Worm (Caenorhabditis elegans) whole organism, L4 larva: Measurements from ENCODE around the gene D1044.6.

Experiments
- F26F4.8 ChIP-seq: fragments of 200-800 bp; sonication (Bioruptor generic); conservative IDR thresholded peaks from 2 replicates; pipeline ENCODE4 v1.3.6; 2022; ENCODE audit warnings: missing genetic modification characterization, missing compliant biosample characterization
- F44E2.7 ChIP-seq: fragments of 200-800 bp; sonication (Bioruptor generic); IDR thresholded peaks from 2 replicates; pipeline ENCODE4 v2.1.2; 2022; ENCODE audit warnings: missing genetic modification characterization, missing compliant biosample characterization
- R02D3.7 ChIP-seq: fragments of 150-350 bp; sonication (generic microtip); optimal IDR thresholded peaks from 3 replicates; lab custom pipeline; 2014; ENCODE audit warnings: missing biosample characterization, missing genetic modification characterization
- T20F7.1 ChIP-seq: fragments of 200-800 bp; sonication (Bioruptor generic); optimal IDR thresholded peaks from 2 replicates; lab custom pipeline; 2018; ENCODE audit warnings: mild to moderate bottlenecking, missing genetic modification characterization, missing compliant biosample characterization
- T26A8.4 ChIP-seq: fragments of 200-800 bp; sonication (Bioruptor generic); IDR thresholded peaks from 2 replicates; pipeline ENCODE4 v1.3.6; 2022; ENCODE audit warnings: missing genetic modification characterization, missing compliant biosample characterization
- Y48G9A.11 ChIP-seq: fragments of 200-800 bp; sonication (Bioruptor generic); IDR thresholded peaks from 2 replicates; pipeline ENCODE4 v1.3.6; 2022; ENCODE audit warnings: missing genetic modification reagents, missing genetic modification characterization, missing compliant biosample characterization
- ZK546.5 ChIP-seq, 2 experiments: sonication (generic microtip); optimal IDR thresholded peaks; 2 replicates each; lab custom pipeline; 2017; ENCODE audit warnings: missing biosample characterization in 2 of 2, missing genetic modification characterization in 2 of 2
- arid-1 ChIP-seq: fragments of 200-800 bp; sonication (Bioruptor generic); conservative IDR thresholded peaks from 2 replicates; pipeline ENCODE4 v1.3.6; 2022; ENCODE audit warnings: missing genetic modification reagents, missing genetic modification characterization, missing compliant biosample characterization
- ceh-20 ChIP-seq: fragments of 200-800 bp; sonication (Bioruptor generic); IDR thresholded peaks from 2 replicates; pipeline ENCODE4 v1.3.6; 2022; ENCODE audit warnings: missing genetic modification reagents, missing genetic modification characterization, missing compliant biosample characterization
- ceh-28 ChIP-seq: fragments of 150-350 bp; optimal IDR thresholded peaks from 2 replicates; lab custom pipeline; 2014; ENCODE audit warnings: missing biosample characterization, missing genetic modification reagents, missing genetic modification characterization
- ceh-44 ChIP-seq: fragments of 200-800 bp; sonication (Bioruptor generic); IDR thresholded peaks from 2 replicates; pipeline ENCODE4 v1.3.6; 2022; ENCODE audit warnings: missing genetic modification reagents, missing genetic modification characterization, missing compliant biosample characterization
- ceh-82 ChIP-seq: sonication (generic microtip); optimal IDR thresholded peaks from 2 replicates; lab custom pipeline; 2017; ENCODE audit warnings: missing biosample characterization, missing genetic modification characterization
- cey-2 ChIP-seq: sonication (generic microtip); optimal IDR thresholded peaks from 3 replicates; lab custom pipeline; 2017; ENCODE audit warnings: missing genetic modification characterization, mild to moderate bottlenecking, missing compliant biosample characterization, antibody characterized with exemption, borderline replicate concordance; ENCODE audit not compliant: insufficient read depth
- ctbp-1 ChIP-seq: fragments of 200-800 bp; sonication (Bioruptor generic); IDR thresholded peaks from 2 replicates; pipeline ENCODE4 v1.3.6; 2022; ENCODE audit warnings: missing genetic modification reagents, missing genetic modification characterization, missing compliant biosample characterization
- dmd-6 ChIP-seq: fragments of 200-800 bp; sonication (Bioruptor generic); IDR thresholded peaks from 2 replicates; pipeline ENCODE4 v1.3.6; 2022; ENCODE audit warnings: missing genetic modification reagents, missing genetic modification characterization, missing compliant biosample characterization
- dmd-9 ChIP-seq: fragments of 200-800 bp; sonication (Bioruptor generic); IDR thresholded peaks from 2 replicates; pipeline ENCODE4 v1.3.6; 2022; ENCODE audit warnings: missing genetic modification reagents, missing genetic modification characterization, missing compliant biosample characterization
- duxl-1 ChIP-seq: sonication (generic microtip); optimal IDR thresholded peaks from 2 replicates; lab custom pipeline; 2016; ENCODE audit warnings: mild to moderate bottlenecking, missing genetic modification characterization, moderate library complexity, missing compliant biosample characterization; ENCODE audit not compliant: poor library complexity
- dve-1 ChIP-seq: sonication (generic microtip); optimal IDR thresholded peaks from 2 replicates; lab custom pipeline; 2017; ENCODE audit warnings: antibody characterized with exemption, mild to moderate bottlenecking, missing genetic modification characterization, missing compliant biosample characterization; ENCODE audit not compliant: insufficient read depth
- egl-43 ChIP-seq: fragments of 200-800 bp; sonication (Bioruptor generic); IDR thresholded peaks from 2 replicates; pipeline ENCODE4 v1.3.6; 2022; ENCODE audit warnings: missing genetic modification reagents, missing genetic modification characterization, missing compliant biosample characterization
- hlh-11 ChIP-seq: fragments of 200-800 bp; sonication (Bioruptor generic); optimal IDR thresholded peaks from 2 replicates; lab custom pipeline; 2018; ENCODE audit warnings: mild to moderate bottlenecking, missing genetic modification characterization, missing compliant biosample characterization
- hmg-1.1 ChIP-seq: fragments of 200-800 bp; sonication (Bioruptor generic); IDR thresholded peaks from 2 replicates; pipeline ENCODE4 v1.3.6; 2022; ENCODE audit warnings: missing genetic modification reagents, missing genetic modification characterization, missing compliant biosample characterization
- lim-7 ChIP-seq: fragments of 200-800 bp; sonication (Bioruptor generic); IDR thresholded peaks from 2 replicates; pipeline ENCODE4 v1.3.6; 2022; ENCODE audit warnings: missing genetic modification characterization, missing compliant biosample characterization
- lin-1 ChIP-seq: fragments of 200-800 bp; sonication (Bioruptor generic); IDR thresholded peaks from 2 replicates; pipeline ENCODE4 v1.3.6; 2022; ENCODE audit warnings: missing genetic modification reagents, missing genetic modification characterization, missing compliant biosample characterization
- lin-13 ChIP-seq: fragments of 150-350 bp; optimal IDR thresholded peaks from 2 replicates; lab custom pipeline; 2014; ENCODE audit warnings: missing biosample characterization, missing genetic modification reagents, missing genetic modification characterization
- lin-15B ChIP-seq: fragments of 150-350 bp; sonication (generic microtip); optimal IDR thresholded peaks from 3 replicates; lab custom pipeline; 2014; ENCODE audit warnings: missing biosample characterization, missing genetic modification characterization
- lin-29 ChIP-seq: fragments of 200-800 bp; sonication (Bioruptor generic); IDR thresholded peaks from 2 replicates; pipeline ENCODE4 v1.3.6; 2022; ENCODE audit warnings: missing genetic modification reagents, missing genetic modification characterization, missing compliant biosample characterization
- lin-38 ChIP-seq: fragments of 200-800 bp; sonication (Bioruptor generic); IDR thresholded peaks from 2 replicates; pipeline ENCODE4 v1.3.6; 2022; ENCODE audit warnings: missing genetic modification reagents, missing genetic modification characterization, missing compliant biosample characterization
- lin-39 ChIP-seq: fragments of 150-350 bp; optimal IDR thresholded peaks from 2 replicates; lab custom pipeline; 2014; ENCODE audit warnings: missing biosample characterization, missing genetic modification reagents, missing genetic modification characterization
- lir-3 ChIP-seq: sonication (generic microtip); optimal IDR thresholded peaks from 2 replicates; lab custom pipeline; 2016; ENCODE audit warnings: mild to moderate bottlenecking, missing genetic modification characterization, missing compliant biosample characterization
- madf-9 ChIP-seq: fragments of 200-800 bp; sonication (Bioruptor generic); conservative IDR thresholded peaks from 2 replicates; pipeline ENCODE4 v1.3.6; 2022; ENCODE audit warnings: missing genetic modification reagents, missing genetic modification characterization, missing compliant biosample characterization
- mdt-29 ChIP-seq: fragments of 200-800 bp; sonication (Bioruptor generic); IDR thresholded peaks from 2 replicates; pipeline ENCODE4 v1.3.6; 2022; ENCODE audit warnings: missing genetic modification reagents, missing genetic modification characterization, missing compliant biosample characterization
- mes-2 ChIP-seq: sonication (generic microtip); optimal IDR thresholded peaks from 2 replicates; lab custom pipeline; 2016; ENCODE audit warnings: missing genotype, mild to moderate bottlenecking, missing genetic modification characterization, missing compliant biosample characterization; ENCODE audit not compliant: poor library complexity, severe bottlenecking
- nhr-102 ChIP-seq: sonication (generic microtip); optimal IDR thresholded peaks from 2 replicates; lab custom pipeline; 2016; ENCODE audit warnings: mild to moderate bottlenecking, missing genetic modification characterization, moderate library complexity, missing compliant biosample characterization
- nhr-11 ChIP-seq: fragments of 150-350 bp; optimal IDR thresholded peaks from 2 replicates; lab custom pipeline; 2014; ENCODE audit warnings: missing biosample characterization, missing genetic modification characterization
- nhr-237 ChIP-seq: sonication (generic microtip); optimal IDR thresholded peaks from 2 replicates; lab custom pipeline; 2017; ENCODE audit warnings: missing biosample characterization, missing genetic modification characterization
- nhr-28 ChIP-seq: fragments of 150-350 bp; optimal IDR thresholded peaks from 2 replicates; lab custom pipeline; 2014; ENCODE audit warnings: missing biosample characterization, missing genetic modification characterization
- nhr-41 ChIP-seq: fragments of 200-800 bp; sonication (Bioruptor generic); IDR thresholded peaks from 2 replicates; pipeline ENCODE4 v1.3.6; 2022; ENCODE audit warnings: missing genetic modification reagents, missing genetic modification characterization, missing compliant biosample characterization
- nhr-42 ChIP-seq: fragments of 200-800 bp; sonication (Bioruptor generic); IDR thresholded peaks from 2 replicates; pipeline ENCODE4 v1.3.6; 2022; ENCODE audit warnings: missing genetic modification characterization, missing compliant biosample characterization
- nhr-6 ChIP-seq: fragments of 150-350 bp; optimal IDR thresholded peaks from 2 replicates; lab custom pipeline; 2014; ENCODE audit warnings: missing biosample characterization, missing genetic modification characterization
- nhr-76 ChIP-seq: fragments of 150-350 bp; optimal IDR thresholded peaks from 2 replicates; lab custom pipeline; 2014; ENCODE audit warnings: missing biosample characterization, missing genetic modification characterization
- pqm-1 ChIP-seq: sonication (generic microtip); optimal IDR thresholded peaks from 2 replicates; lab custom pipeline; 2017; ENCODE audit warnings: missing biosample characterization, missing genetic modification characterization
- saeg-2 ChIP-seq: fragments of 200-800 bp; sonication (Bioruptor generic); IDR thresholded peaks from 2 replicates; pipeline ENCODE4 v1.3.6; 2022; ENCODE audit warnings: missing genetic modification reagents, missing genetic modification characterization, missing compliant biosample characterization
- set-16 ChIP-seq: fragments of 200-800 bp; sonication (Bioruptor generic); IDR thresholded peaks from 2 replicates; pipeline ENCODE4 v1.3.6; 2022; ENCODE audit warnings: missing genetic modification reagents, missing genetic modification characterization, missing compliant biosample characterization
- snpc-1.2 ChIP-seq: fragments of 200-800 bp; sonication (Bioruptor generic); IDR thresholded peaks from 2 replicates; pipeline ENCODE4 v1.3.6; 2022; ENCODE audit warnings: missing genetic modification reagents, missing genetic modification characterization, missing compliant biosample characterization
- unc-130 ChIP-seq: sonication (generic microtip); optimal IDR thresholded peaks from 2 replicates; lab custom pipeline; 2016; ENCODE audit warnings: missing genetic modification reagents, missing genetic modification characterization, missing compliant biosample characterization
- vab-7 ChIP-seq: fragments of 200-800 bp; sonication (Bioruptor generic); IDR thresholded peaks from 2 replicates; pipeline ENCODE4 v1.3.6; 2022; ENCODE audit warnings: missing genetic modification reagents, missing genetic modification characterization, missing compliant biosample characterization
- zfp-2 ChIP-seq: sonication (generic microtip); optimal IDR thresholded peaks from 2 replicates; lab custom pipeline; 2016; ENCODE audit warnings: mild to moderate bottlenecking, missing genetic modification characterization, missing compliant biosample characterization
- zfp-3 ChIP-seq: fragments of 200-800 bp; sonication (Bioruptor generic); conservative IDR thresholded peaks from 2 replicates; pipeline ENCODE4 v1.3.6; 2022; ENCODE audit warnings: missing genetic modification reagents, missing genetic modification characterization, missing compliant biosample characterization
- zip-11 ChIP-seq: fragments of 200-800 bp; sonication (Bioruptor generic); IDR thresholded peaks from 2 replicates; pipeline ENCODE4 v1.3.6; 2022; ENCODE audit warnings: missing genetic modification characterization, missing compliant biosample characterization
- zip-2 ChIP-seq: fragments of 150-350 bp; optimal IDR thresholded peaks from 2 replicates; lab custom pipeline; 2014; ENCODE audit warnings: missing biosample characterization, missing genetic modification characterization
- ztf-11 ChIP-seq: fragments of 150-350 bp; optimal IDR thresholded peaks from 2 replicates; lab custom pipeline; 2014; ENCODE audit warnings: missing biosample characterization, missing genetic modification characterization
- ztf-7 ChIP-seq: fragments of 150-350 bp; optimal IDR thresholded peaks from 2 replicates; lab custom pipeline; 2014; ENCODE audit warnings: missing biosample characterization, missing genetic modification characterization

D1044.6 gene

ce11 chrIII:5550844-5551243, 7.9 kb upstream of the D1044.6 start (continued):
- TF ChIP-seq unc-130 (no peak), dmd-9 (no peak), snpc-1.2 (GFP tag; lab: Robert Waterston, UW) (0 out of 2 replicates have a peak, but pooled peaks have one; percentile 28), hlh-11 (no peak), pqm-1 (tag; lab: Kevin White, UChicago) (no peak), zfp-2 (tag; lab: Kevin White, UChicago) (no peak), lin-15B (tag; lab: Kevin White, UChicago) (no peak), set-16 (GFP tag; lab: Robert Waterston, UW) (no peak), ztf-11 (tag; lab: Kevin White, UChicago) (no peak), lin-13 (GFP tag; lab: Kevin White, UChicago) (no peak), nhr-102 (tag; lab: Kevin White, UChicago) (no peak), ztf-7 (tag; lab: Kevin White, UChicago) (no peak), cey-2 (no peak), duxl-1 (tag; lab: Kevin White, UChicago) (no peak), hmg-1.1 (no peak), lin-39 (tag; lab: Kevin White, UChicago) (no peak), zip-2 (tag; lab: Kevin White, UChicago) (no peak), nhr-42 (GFP tag; lab: Robert Waterston, UW) (no peak), vab-7 (GFP tag; lab: Robert Waterston, UW) (0 out of 2 replicates have a peak, but pooled peaks have one; percentile 6), lin-1 (GFP tag; lab: Robert Waterston, UW) (no peak), lin-38 (GFP tag; lab: Robert Waterston, UW) (no peak; the same call in 1 of the 2 replicates), dve-1 (peak; percentile 62), saeg-2 (GFP tag; lab: Robert Waterston, UW) (no peak), ceh-82 (tag; lab: Kevin White, UChicago) (no peak), ceh-20 (GFP tag; lab: Robert Waterston, UW) (no peak), mdt-29 (GFP tag; lab: Robert Waterston, UW) (peak; percentile 43; the same call in 1 of the 2 replicates), nhr-6 (peak; percentile 22), dmd-6 (GFP tag; lab: Robert Waterston, UW) (no peak), mes-2 (tag; lab: Kevin White, UChicago) (no peak), nhr-28 (no peak), zfp-3 (GFP tag; lab: Robert Waterston, UW) (peak; percentile 90), ceh-44 (GFP tag; lab: Robert Waterston, UW) (no peak), F44E2.7 (GFP tag; lab: Robert Waterston, UW) (no peak), F26F4.8 (GFP tag; lab: Robert Waterston, UW) (no peak), lir-3 (no peak), egl-43 (GFP tag; lab: Robert Waterston, UW) (no peak), lim-7 (no peak), lin-29 (GFP tag; lab: Robert Waterston, UW) (no peak), nhr-76 (tag; lab: Kevin White, UChicago) (no peak), madf-9 (GFP tag; lab: Robert Waterston, UW) (no peak), ctbp-1 (GFP tag; lab: Robert Waterston, UW) (no peak), T26A8.4 (GFP tag; lab: Robert Waterston, UW) (peak; percentile 47; the same call in 1 of the 2 replicates), ceh-28 (tag; lab: Kevin White, UChicago) (no peak), R02D3.7 (tag; lab: Kevin White, UChicago) (no peak), zip-11 (GFP tag; lab: Robert Waterston, UW) (no peak), nhr-41 (GFP tag; lab: Robert Waterston, UW) (no peak), nhr-237 (no peak), nhr-11 (no peak), arid-1 (GFP tag; lab: Robert Waterston, UW) (no peak), Y48G9A.11 (GFP tag; lab: Robert Waterston, UW) (no peak), T20F7.1 (GFP tag; lab: Kevin White, UChicago) (peak; percentile 12), ZK546.5 (tag; optimal IDR thresholded peaks at IDR 0.05; lab: Kevin White, UChicago) (no peak)
